Worm (Caenorhabditis elegans) whole organism, L4/young adult: ENCODE measurements around the gene ceh-54.

Experiments used
- W03F9.2 ChIP-seq: fragments of 150-350 bp; optimal IDR thresholded peaks from 2 replicates; lab custom pipeline; 2014; ENCODE audit warnings: missing biosample characterization, missing genetic modification characterization
- dao-5 ChIP-seq: sonication (generic microtip); optimal IDR thresholded peaks from 2 replicates; lab custom pipeline; 2016; ENCODE audit warnings: missing genotype, missing genetic modification characterization, moderate library complexity, missing compliant biosample characterization
- him-1 ChIP-seq: sonication (generic microtip); optimal IDR thresholded peaks from 2 replicates; lab custom pipeline; 2016; ENCODE audit warnings: missing genotype, missing genetic modification reagents, missing genetic modification characterization, missing compliant biosample characterization

ceh-54 gene

ce11 chrX:6206305-6206704 lies 12.3 kb upstream of the ceh-54 start, which contains the start of gene mtp-18:
mtp-18 (minus strand) TSS chrX:6206405.
- TF ChIP-seq dao-5 (no peak), him-1 (tag; lab: Kevin White, UChicago) (no peak), W03F9.2 (tag; lab: Kevin White, UChicago) (no peak)

- TF ChIP-seq W03F9.2 (tag; lab: Kevin White, UChicago) (no peak), dao-5 (no peak)
Observed at ce11 chrX:6205325-6205724, 11.3 kb upstream of the ceh-54 start.

- TF ChIP-seq W03F9.2 (tag; lab: Kevin White, UChicago) = peak; percentile 25
- TF ChIP-seq dao-5 = no peak
- TF ChIP-seq him-1 (tag; lab: Kevin White, UChicago) = no peak
Observed at ce11 chrX:6204696-6205232, 10.7 kb upstream of the ceh-54 start, which contains the start of gene bca-1. bca-1 (minus strand) TSS chrX:6204746.

- TF ChIP-seq dao-5 (no peak), him-1 (tag; lab: Kevin White, UChicago) (no peak), W03F9.2 (tag; lab: Kevin White, UChicago) (no peak)
Observed at ce11 chrX:6203315-6203714, 9.3 kb upstream of the ceh-54 start.

ce11 chrX:6202809-6203208 lies 8.8 kb upstream of the ceh-54 start:
- no peak for TF ChIP-seq W03F9.2 (tag; lab: Kevin White, UChicago)
- TF ChIP-seq him-1 (tag; lab: Kevin White, UChicago) = no peak
- no peak for TF ChIP-seq dao-5

- TF ChIP-seq dao-5 = no peak
- no peak for TF ChIP-seq W03F9.2 (tag; lab: Kevin White, UChicago)
- no peak for TF ChIP-seq him-1 (tag; lab: Kevin White, UChicago)
Observed at ce11 chrX:6201542-6201941, 7.5 kb upstream of the ceh-54 start.

ce11 chrX:6196627-6197026 lies 2.6 kb upstream of the ceh-54 start, which contains the start of gene daf-9:
daf-9 (plus strand) TSS chrX:6196927.
- TF ChIP-seq W03F9.2 (tag; lab: Kevin White, UChicago) (no peak), dao-5 (no peak), him-1 (tag; lab: Kevin White, UChicago) (no peak)

- TF ChIP-seq W03F9.2 (tag; lab: Kevin White, UChicago) = no peak
- no peak for TF ChIP-seq dao-5
- no peak for TF ChIP-seq him-1 (tag; lab: Kevin White, UChicago)
Observed at ce11 chrX:6189955-6190354, 4.1 kb downstream of the ceh-54 start, which contains the start of gene T13C5.9. T13C5.9 (plus strand) TSS chrX:6190255.

- TF ChIP-seq W03F9.2 (tag; lab: Kevin White, UChicago) (no peak), him-1 (tag; lab: Kevin White, UChicago) (no peak), dao-5 (no peak)
Observed at ce11 chrX:6187848-6188247, 6.2 kb downstream of the ceh-54 start, which contains the start of gene T13C5.10. T13C5.10 (plus strand) TSS chrX:6188148.

ce11 chrX:6184709-6185108 lies 9.3 kb downstream of the ceh-54 start, which contains the start of gene T13C5.2:
T13C5.2 (plus strand) TSS chrX:6185009.
- TF ChIP-seq him-1 (tag; lab: Kevin White, UChicago) (no peak), dao-5 (no peak), W03F9.2 (tag; lab: Kevin White, UChicago) (no peak)

ce11 chrX:6180293-6180692 lies 13.7 kb downstream of the ceh-54 start, which contains the start of gene T13C5.7:
T13C5.7 (plus strand) TSS chrX:6180593.
- TF ChIP-seq W03F9.2 (tag; lab: Kevin White, UChicago) (no peak), him-1 (tag; lab: Kevin White, UChicago) (no peak), dao-5 (no peak)

ce11 chrX:6178989-6179388 lies 15.1 kb downstream of the ceh-54 start:
- TF ChIP-seq him-1 (tag; lab: Kevin White, UChicago) (no peak), dao-5 (no peak), W03F9.2 (tag; lab: Kevin White, UChicago) (no peak)

- TF ChIP-seq him-1 (tag; lab: Kevin White, UChicago) (no peak), dao-5 (no peak), W03F9.2 (tag; lab: Kevin White, UChicago) (no peak)
Observed at ce11 chrX:6177944-6178566, 16.0 kb downstream of the ceh-54 start, which contains the start of the genes T25B2.4 and T13C5.3. T25B2.4 (plus strand) TSS chrX:6178244. T13C5.3 (plus strand) TSS chrX:6178516.

- TF ChIP-seq him-1 (tag; lab: Kevin White, UChicago) (no peak), W03F9.2 (tag; lab: Kevin White, UChicago) (no peak), dao-5 (no peak)
Observed at ce11 chrX:6175829-6176228, 18.2 kb downstream of the ceh-54 start, which contains the start of gene T25B2.3. T25B2.3 (plus strand) TSS chrX:6176129.
